Fruit fly (Drosophila melanogaster) whole organism, prepupa: ENCODE data around the gene Lk.

Experiments used
- CG6854 ChIP-seq: fragments of 200-800 bp; sonication (Bioruptor generic); optimal IDR thresholded peaks from 2 replicates; lab custom pipeline; 2017; ENCODE audit warnings: missing biosample characterization, mild to moderate bottlenecking, missing genetic modification characterization
- acj6 ChIP-seq: fragments of 200-800 bp; sonication (Bioruptor generic); optimal IDR thresholded peaks from 3 replicates; lab custom pipeline; 2016; ENCODE audit warnings: missing biosample characterization, missing genetic modification characterization
- topi ChIP-seq: fragments of 200-800 bp; sonication (Bioruptor generic); optimal IDR thresholded peaks from 3 replicates; lab custom pipeline; 2016; ENCODE audit warnings: missing biosample characterization, missing genetic modification characterization

DNA sequence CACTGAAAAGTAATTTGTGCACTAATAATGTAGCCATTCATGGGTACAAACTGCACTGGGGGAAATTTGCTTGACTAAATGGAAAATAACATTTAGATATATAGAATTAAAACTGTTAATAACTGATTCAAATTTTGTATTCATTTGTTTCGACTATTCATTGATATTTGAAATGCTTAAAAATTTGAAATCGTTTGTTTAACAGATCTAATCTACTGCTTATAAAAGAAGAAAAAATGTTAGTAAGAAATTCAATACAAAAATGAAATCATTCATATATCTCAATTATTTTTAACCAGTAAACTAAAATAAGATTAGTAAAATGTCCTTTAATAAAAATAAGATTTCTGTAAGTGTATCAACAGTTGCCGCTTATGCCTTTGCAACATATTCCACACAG is 15.4 kb upstream of the Lk start:
- TF ChIP-seq CG6854 (GFP tag; lab: Kevin White, UChicago) (no peak), topi (no peak), acj6 (GFP tag; lab: Kevin White, UChicago) (no peak)
